Fruit fly (Drosophila melanogaster): ENCODE results near the gene CG33764.

Gene CG33764

dm6 chr3L:4259102-4259558 is 8.2 kb downstream of the CG33764 start, which contains the start of the genes CG15011 and CG1309 (continued):
- TF ChIP-seq odd (GFP tag; optimal IDR thresholded peaks at IDR 0.05) (peak; percentile 53), CG7556 (GFP tag; optimal IDR thresholded peaks at IDR 0.05) (peak; percentile 75), dmrt99B (tag; optimal IDR thresholded peaks at IDR 0.05) (peak; percentile 77), TFAM (GFP tag; optimal IDR thresholded peaks at IDR 0.05) (peak; percentile 17), CG13424 (tag; optimal IDR thresholded peaks at IDR 0.05) (peak; percentile 90), CG11398 (GFP tag; optimal IDR thresholded peaks at IDR 0.05) (peak; percentile 65), CG2120 (GFP tag; optimal IDR thresholded peaks at IDR 0.05) (peak; percentile 94), CG15269 (tag; optimal IDR thresholded peaks at IDR 0.05) (peak; percentile 84), CG14710 (tag; optimal IDR thresholded peaks at IDR 0.05) (peak; percentile 92), ap (GFP tag; IDR thresholded peaks at IDR 0.05) (no peak), Ravus (GFP tag; IDR thresholded peaks at IDR 0.05) (no peak), CG43689 (GFP tag; IDR thresholded peaks at IDR 0.05) (0 out of 2 replicates have a peak, but pooled peaks have one; percentile 29), HLH3B (GFP tag; IDR thresholded peaks at IDR 0.05) (peak; percentile 68; the same call in 1 of the 2 replicates), mirr (GFP tag; optimal IDR thresholded peaks at IDR 0.05) (peak; percentile 65), Mes4 (GFP tag; optimal IDR thresholded peaks at IDR 0.05) (peak; percentile 80), oc (tag; optimal IDR thresholded peaks at IDR 0.05) (peak; percentile 66), ham (GFP tag; IDR thresholded peaks at IDR 0.05) (0 out of 2 replicates have a peak, but pooled peaks have one; percentile 35), danr (GFP tag; IDR thresholded peaks at IDR 0.05) (peak; percentile 28; the same call in 1 of the 2 replicates), fd3F (GFP tag; optimal IDR thresholded peaks at IDR 0.05) (peak; percentile 73), cas (GFP tag; IDR thresholded peaks at IDR 0.05) (0 out of 2 replicates have a peak, but pooled peaks have one; percentile 31), psq (GFP tag; optimal IDR thresholded peaks at IDR 0.05) (peak; percentile 57), CG10959 (GFP tag; IDR thresholded peaks at IDR 0.05) (peak; percentile 22; the same call in 1 of the 2 replicates), CG8765 (GFP tag; IDR thresholded peaks at IDR 0.05) (peak; percentile 43; the same call in 1 of the 2 replicates), CG11695 (GFP tag; IDR thresholded peaks at IDR 0.05) (peak; percentile 73), CG17359 (tag; optimal IDR thresholded peaks at IDR 0.05) (peak; percentile 76), Doc3 (GFP tag; IDR thresholded peaks at IDR 0.05; ENCODE audit: partially characterized antibody) (0 out of 3 replicates have a peak, but pooled peaks have one; percentile 40), CG11247 (GFP tag; IDR thresholded peaks at IDR 0.05) (peak; percentile 56; the same call in 1 of the 2 replicates), vfl (GFP tag; optimal IDR thresholded peaks at IDR 0.05) (peak; percentile 75), CG3726 (GFP tag; IDR thresholded peaks at IDR 0.05) (peak; percentile 64; the same call in 2 of the 3 replicates), bowl (GFP tag; IDR thresholded peaks at IDR 0.05) (no peak), caup (GFP tag; optimal IDR thresholded peaks at IDR 0.05; ENCODE audit: severe bottlenecking) (peak; percentile 68), fd102C (GFP tag; optimal IDR thresholded peaks at IDR 0.05) (peak; percentile 68), CG2712 (tag; optimal IDR thresholded peaks at IDR 0.05) (peak; percentile 90), pum (GFP tag; optimal IDR thresholded peaks at IDR 0.05) (peak; percentile 86), hkb (optimal IDR thresholded peaks at IDR 0.05) (no peak), hkb (GFP tag; IDR thresholded peaks at IDR 0.05) (peak; percentile 60; the same call in 1 of the 2 replicates), CG12391 (tag; optimal IDR thresholded peaks at IDR 0.05) (peak; percentile 93), Opbp (GFP tag; IDR thresholded peaks at IDR 0.05; ENCODE audit: partially characterized antibody) (no peak), Mad (GFP tag; optimal IDR thresholded peaks at IDR 0.05) (peak; percentile 80), CG34376 (GFP tag; optimal IDR thresholded peaks at IDR 0.05) (peak; percentile 86), CG34224 (GFP tag; IDR thresholded peaks at IDR 0.05; ENCODE audit: partially characterized antibody) (no peak), sr (GFP tag; IDR thresholded peaks at IDR 0.05) (no peak), CG16813 (GFP tag; IDR thresholded peaks at IDR 0.05; ENCODE audit: partially characterized antibody) (no peak), Hr51 (GFP tag; optimal IDR thresholded peaks at IDR 0.05) (peak; percentile 80 to 81), CG4707 (GFP tag; optimal IDR thresholded peaks at IDR 0.05) (peak; percentile 28), lab (GFP tag; optimal IDR thresholded peaks at IDR 0.05) (peak; percentile 87), trem (tag; optimal IDR thresholded peaks at IDR 0.05) (peak; percentile 93), Deaf1 (tag; optimal IDR thresholded peaks at IDR 0.05) (no peak), tup (GFP tag; optimal IDR thresholded peaks at IDR 0.05) (peak; percentile 31)
